Worm (Caenorhabditis elegans): ENCODE data around the gene sumv-1.

sumv-1 gene

DNA sequence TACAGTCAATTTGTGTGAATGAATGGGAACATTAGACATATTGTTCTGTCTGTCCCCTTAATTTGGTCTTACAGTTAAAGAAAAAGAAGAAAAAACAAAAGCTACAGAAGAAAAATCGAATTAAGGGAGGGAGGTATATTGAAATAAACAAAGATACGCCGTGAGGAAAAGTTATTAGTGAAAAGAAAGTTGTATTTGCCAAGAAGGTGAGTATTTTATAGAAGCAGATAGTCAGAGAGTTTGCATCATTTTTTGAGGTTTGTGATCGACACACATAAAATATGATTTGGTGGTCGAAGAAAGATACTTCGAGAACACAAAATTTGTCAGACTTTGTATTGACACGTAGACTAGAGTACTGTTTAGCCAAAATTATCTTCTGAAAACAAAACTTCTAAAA lies 53.6 kb downstream of the sumv-1 start:
- TF ChIP-seq R02D3.7 (tag; optimal IDR thresholded peaks at IDR 0.05) (no peak), aly-2 (tag; optimal IDR thresholded peaks at IDR 0.05) (no peak), pqm-1 (tag; optimal IDR thresholded peaks at IDR 0.05) (peak; percentile 52), nhr-237 (tag; optimal IDR thresholded peaks at IDR 0.05) (no peak), ceh-82 (tag; optimal IDR thresholded peaks at IDR 0.05) (no peak), jun-1 (tag; optimal IDR thresholded peaks at IDR 0.05) (peak; percentile 38), snpc-4 (tag; optimal IDR thresholded peaks at IDR 0.05) (no peak), nhr-11 (tag; optimal IDR thresholded peaks at IDR 0.05) (no peak), unc-39 (tag; optimal IDR thresholded peaks at IDR 0.05) (no peak), ceh-16 (tag; optimal IDR thresholded peaks at IDR 0.05) (no peak), ZK546.5 (tag; optimal IDR thresholded peaks at IDR 0.05) (no peak), ztf-11 (tag; optimal IDR thresholded peaks at IDR 0.05) (no peak), sea-2 (GFP tag; optimal IDR thresholded peaks at IDR 0.05) (no peak), mdl-1 (tag; optimal IDR thresholded peaks at IDR 0.05) (no peak), lsy-12 (tag; optimal IDR thresholded peaks at IDR 0.05) (no peak), skn-1 (tag; optimal IDR thresholded peaks at IDR 0.05) (no peak), elt-2 (tag; optimal IDR thresholded peaks at IDR 0.05) (peak; percentile 49), ztf-4 (tag; optimal IDR thresholded peaks at IDR 0.05) (no peak), nhr-25 (tag; optimal IDR thresholded peaks at IDR 0.05) (no peak), hmg-11 (tag; optimal IDR thresholded peaks at IDR 0.05) (no peak), mml-1 (tag; optimal IDR thresholded peaks at IDR 0.05) (no peak), nfya-1 (tag; optimal IDR thresholded peaks at IDR 0.05; ENCODE audit: insufficient read depth) (no peak), tbx-2 (tag; optimal IDR thresholded peaks at IDR 0.05) (no peak), elt-3 (tag; optimal IDR thresholded peaks at IDR 0.05) (no peak), fkh-2 (tag; optimal IDR thresholded peaks at IDR 0.05) (no peak), ceh-28 (tag; optimal IDR thresholded peaks at IDR 0.05) (no peak), pha-4 (tag; optimal IDR thresholded peaks at IDR 0.05) (peak; percentile 68), unc-62 (GFP tag; optimal IDR thresholded peaks at IDR 0.05) (no peak), lin-39 (tag; optimal IDR thresholded peaks at IDR 0.05) (no peak)

DNA sequence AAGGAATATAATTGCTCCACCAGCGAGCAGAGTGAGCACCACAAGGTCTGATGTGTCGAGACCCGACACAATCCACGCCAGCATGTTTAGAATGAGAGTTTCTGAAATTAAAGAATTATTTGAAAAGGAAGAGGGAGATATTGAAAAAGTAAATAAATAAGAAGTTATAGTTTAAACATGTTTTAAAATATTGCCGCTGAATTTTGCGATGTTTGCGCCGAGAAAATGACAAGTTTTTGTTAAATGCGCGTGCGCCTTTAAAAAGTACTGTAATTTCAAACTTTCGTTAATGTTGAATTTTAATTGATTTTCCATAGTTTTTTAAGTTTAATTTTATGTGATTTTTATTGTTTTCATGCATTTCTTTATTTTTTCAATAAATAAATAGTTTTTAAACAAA lies 54.4 kb downstream of the sumv-1 start, which contains the start of gene emb-8:
Gene emb-8 (minus strand): TSS at position 101 of the 400 bp plus-strand sequence.
- TF ChIP-seq egl-5 (tag; optimal IDR thresholded peaks at IDR 0.05) (no peak), elt-1 (tag; optimal IDR thresholded peaks at IDR 0.05) (no peak), nhr-77 (tag; optimal IDR thresholded peaks at IDR 0.05) (no peak), ceh-28 (tag; optimal IDR thresholded peaks at IDR 0.05) (no peak), ZK546.5 (tag; optimal IDR thresholded peaks at IDR 0.05) (no peak), pqm-1 (tag; optimal IDR thresholded peaks at IDR 0.05) (no peak), lin-39 (tag; optimal IDR thresholded peaks at IDR 0.05) (no peak)
